Worm (Caenorhabditis elegans) whole organism, L4/young adult: Measurements from ENCODE around the gene erp-44.3.

Experiments used
- W03F9.2 ChIP-seq: fragments of 150-350 bp; optimal IDR thresholded peaks from 2 replicates; lab custom pipeline; 2014; ENCODE audit warnings: missing biosample characterization, missing genetic modification characterization
- him-1 ChIP-seq: sonication (generic microtip); optimal IDR thresholded peaks from 2 replicates; lab custom pipeline; 2016; ENCODE audit warnings: missing genotype, missing genetic modification reagents, missing genetic modification characterization, missing compliant biosample characterization

DNA sequence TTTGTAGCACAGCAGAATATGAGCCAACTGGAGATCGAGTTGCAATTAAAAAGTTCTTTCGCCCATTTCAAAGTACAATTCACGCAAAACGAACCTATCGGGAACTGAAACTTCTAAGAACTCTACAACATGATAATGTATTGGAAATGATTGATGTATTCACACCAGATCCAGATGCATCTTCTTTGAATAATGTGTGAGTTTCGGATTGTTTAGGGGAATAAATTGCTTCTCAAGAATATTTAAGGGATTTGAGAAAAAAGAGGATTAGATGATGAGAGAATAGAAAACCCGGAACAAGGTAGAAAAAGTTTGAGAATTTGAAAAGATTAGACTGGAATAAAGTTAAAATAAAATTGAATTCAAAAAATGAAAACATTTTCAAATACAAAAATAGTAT, 21.9 kb downstream of the erp-44.3 start:
- TF ChIP-seq W03F9.2 (tag; lab: Kevin White, UChicago) (no peak), him-1 (no peak)
